Worm (Caenorhabditis elegans) whole organism, late embryonic: ENCODE measurements around the gene grld-1.

Experiments used
- F13H6.1 ChIP-seq: sonication (generic microtip); optimal IDR thresholded peaks from 2 replicates; lab custom pipeline; 2016; ENCODE audit warnings: missing genetic modification characterization, missing compliant biosample characterization
- ahr-1 ChIP-seq: sonication (generic microtip); optimal IDR thresholded peaks from 2 replicates; lab custom pipeline; 2016; ENCODE audit warnings: missing genetic modification characterization, missing compliant biosample characterization
- ama-1 ChIP-seq: fragments of 150-350 bp; optimal IDR thresholded peaks from 2 replicates; lab custom pipeline; 2014
- ceh-22 ChIP-seq: sonication (generic microtip); optimal IDR thresholded peaks from 2 replicates; lab custom pipeline; 2017; ENCODE audit warnings: missing biosample characterization, missing genetic modification characterization
- ceh-34 ChIP-seq: sonication (generic microtip); optimal IDR thresholded peaks from 2 replicates; lab custom pipeline; 2016; ENCODE audit warnings: mild to moderate bottlenecking, missing genetic modification characterization, missing compliant biosample characterization
- fkh-6 ChIP-seq: sonication (generic microtip); optimal IDR thresholded peaks from 2 replicates; lab custom pipeline; 2016; ENCODE audit warnings: missing genetic modification characterization, missing compliant biosample characterization
- hlh-15 ChIP-seq: sonication (generic microtip); optimal IDR thresholded peaks from 2 replicates; lab custom pipeline; 2016; ENCODE audit warnings: missing genetic modification characterization, missing compliant biosample characterization
- hlh-30 ChIP-seq: sonication (generic microtip); optimal IDR thresholded peaks from 2 replicates; lab custom pipeline; 2017; ENCODE audit warnings: antibody characterized with exemption, missing genetic modification characterization, missing compliant biosample characterization; ENCODE audit not compliant: insufficient read depth
- npax-4 ChIP-seq: sonication (generic microtip); optimal IDR thresholded peaks from 2 replicates; lab custom pipeline; 2016; ENCODE audit warnings: missing genetic modification characterization, missing compliant biosample characterization
- pha-4 ChIP-seq: fragments of 150-350 bp; optimal IDR thresholded peaks from 2 replicates; lab custom pipeline; 2018; ENCODE audit warnings: missing biosample characterization, missing genetic modification reagents, missing genetic modification characterization
- sox-2 ChIP-seq: fragments of 200-800 bp; sonication (Bioruptor generic); IDR thresholded peaks from 2 replicates; pipeline ENCODE4 v1.3.6; 2022; ENCODE audit warnings: missing genetic modification reagents, missing genetic modification characterization, missing compliant biosample characterization
- tbx-2 ChIP-seq: sonication (generic microtip); optimal IDR thresholded peaks from 2 replicates; lab custom pipeline; 2016; ENCODE audit warnings: missing genetic modification characterization, missing compliant biosample characterization
- unc-86 ChIP-seq: sonication (generic microtip); optimal IDR thresholded peaks from 2 replicates; lab custom pipeline; 2016; ENCODE audit warnings: missing genetic modification characterization, missing compliant biosample characterization

- TF ChIP-seq ceh-22 (tag; lab: Kevin White, UChicago) (no peak), hlh-15 (tag; lab: Kevin White, UChicago) (no peak), fkh-6 (no peak), tbx-2 (tag; lab: Kevin White, UChicago) (no peak), ceh-34 (tag; lab: Kevin White, UChicago) (no peak), F13H6.1 (tag; lab: Kevin White, UChicago) (no peak), npax-4 (tag; lab: Kevin White, UChicago) (no peak), pha-4 (no peak), ama-1 (lab: Kevin White, UChicago) (no peak), sox-2 (GFP tag; lab: Robert Waterston, UW) (no peak), ahr-1 (tag; lab: Kevin White, UChicago) (no peak), unc-86 (tag; lab: Kevin White, UChicago) (no peak), hlh-30 (tag; lab: Kevin White, UChicago) (no peak)
These were observed 34.1 kb downstream of the grld-1 start, which contains the start of gene tpa-1 for ce11 chrIV:91680-92079.
